Worm (Caenorhabditis elegans) whole organism, midembryonic: Measurements from ENCODE around the gene T28C12.1.

ENCODE experiments used
- T22C8.4 ChIP-seq: fragments of 200-800 bp; sonication (Bioruptor generic); IDR thresholded peaks from 2 replicates; pipeline ENCODE4 v1.3.6; 2022; ENCODE audit warnings: missing genetic modification characterization, missing compliant biosample characterization
- cog-1 ChIP-seq: sonication (generic microtip); optimal IDR thresholded peaks from 2 replicates; lab custom pipeline; 2016; ENCODE audit warnings: missing genetic modification characterization, missing compliant biosample characterization
- flt-1 ChIP-seq: fragments of 200-800 bp; sonication (Bioruptor generic); IDR thresholded peaks from 2 replicates; pipeline ENCODE4 v1.3.6; 2022; ENCODE audit warnings: missing genetic modification characterization, missing compliant biosample characterization
- klf-2 ChIP-seq: fragments of 200-800 bp; sonication (Bioruptor generic); conservative IDR thresholded peaks from 2 replicates; pipeline ENCODE4 v1.3.6; 2022; ENCODE audit warnings: missing genetic modification reagents, missing genetic modification characterization, missing compliant biosample characterization
- med-1 ChIP-seq: sonication (generic microtip); optimal IDR thresholded peaks from 2 replicates; lab custom pipeline; 2017; ENCODE audit warnings: missing genetic modification characterization, mild to moderate bottlenecking, missing compliant biosample characterization, antibody characterized with exemption, missing genetic modification reagents; ENCODE audit not compliant: insufficient read depth
- ref-1 ChIP-seq: fragments of 200-800 bp; sonication (Bioruptor generic); conservative IDR thresholded peaks from 2 replicates; pipeline ENCODE4 v1.3.6; 2022; ENCODE audit warnings: missing genetic modification reagents, missing genetic modification characterization, missing compliant biosample characterization
- tab-1 ChIP-seq: fragments of 200-800 bp; sonication (Bioruptor generic); IDR thresholded peaks from 2 replicates; pipeline ENCODE4 v1.3.6; 2022; ENCODE audit warnings: missing genetic modification characterization, missing compliant biosample characterization
- ztf-23 ChIP-seq: fragments of 200-800 bp; sonication (Bioruptor generic); IDR thresholded peaks from 2 replicates; pipeline ENCODE4 v1.3.6; 2022; ENCODE audit warnings: missing genetic modification reagents, missing genetic modification characterization, missing compliant biosample characterization
- ztf-29 ChIP-seq: fragments of 200-800 bp; sonication (Bioruptor generic); IDR thresholded peaks from 2 replicates; pipeline ENCODE4 v1.3.6; 2022; ENCODE audit warnings: missing genetic modification reagents, missing genetic modification characterization, missing compliant biosample characterization

Gene T28C12.1

ce11 chrV:6316632-6317031, 15.1 kb upstream of the T28C12.1 start, which contains the start of gene cest-24:
Gene cest-24, plus strand, starts transcription at chrV:6316932.
- TF ChIP-seq T22C8.4 (GFP tag; lab: Robert Waterston, UW) (no peak), ztf-29 (GFP tag; lab: Robert Waterston, UW) (no peak), tab-1 (GFP tag; lab: Robert Waterston, UW) (no peak), flt-1 (GFP tag; lab: Robert Waterston, UW) (no peak)

- TF ChIP-seq cog-1 (tag; lab: Kevin White, UChicago) (no peak), flt-1 (GFP tag; lab: Robert Waterston, UW) (no peak), tab-1 (GFP tag; lab: Robert Waterston, UW) (no peak), ztf-29 (GFP tag; lab: Robert Waterston, UW) (no peak)
Observed at ce11 chrV:6317928-6318327, 13.8 kb upstream of the T28C12.1 start.

ce11 chrV:6319358-6319757, 12.3 kb upstream of the T28C12.1 start:
- TF ChIP-seq ztf-23 (GFP tag; lab: Robert Waterston, UW) (no peak), flt-1 (GFP tag; lab: Robert Waterston, UW) (no peak), med-1 (GFP tag; lab: Kevin White, UChicago) (no peak), tab-1 (GFP tag; lab: Robert Waterston, UW) (no peak), ztf-29 (GFP tag; lab: Robert Waterston, UW) (no peak)

- no peak for TF ChIP-seq med-1 (GFP tag; lab: Kevin White, UChicago)
- TF ChIP-seq ztf-29 (GFP tag; lab: Robert Waterston, UW) = no peak
- TF ChIP-seq tab-1 (GFP tag; lab: Robert Waterston, UW) = no peak
- TF ChIP-seq flt-1 (GFP tag; lab: Robert Waterston, UW) = no peak
- no peak for TF ChIP-seq T22C8.4 (GFP tag; lab: Robert Waterston, UW)
Observed at ce11 chrV:6321280-6321679, 10.4 kb upstream of the T28C12.1 start.

ce11 chrV:6321733-6322198, 9.9 kb upstream of the T28C12.1 start, which contains the start of gene T28C12.15:
Gene T28C12.15, minus strand, starts transcription at chrV:6321783.
- no peak for TF ChIP-seq med-1 (GFP tag; lab: Kevin White, UChicago)
- no peak for TF ChIP-seq ztf-23 (GFP tag; lab: Robert Waterston, UW)
- TF ChIP-seq tab-1 (GFP tag; lab: Robert Waterston, UW) = no peak

ce11 chrV:6322749-6323367, 8.8 kb upstream of the T28C12.1 start:
- TF ChIP-seq ref-1 (GFP tag; lab: Robert Waterston, UW) (no peak), T22C8.4 (GFP tag; lab: Robert Waterston, UW) (no peak), med-1 (GFP tag; lab: Kevin White, UChicago) (no peak), flt-1 (GFP tag; lab: Robert Waterston, UW) (no peak), tab-1 (GFP tag; lab: Robert Waterston, UW) (no peak), ztf-29 (GFP tag; lab: Robert Waterston, UW) (no peak), cog-1 (tag; lab: Kevin White, UChicago) (no peak), klf-2 (GFP tag; lab: Robert Waterston, UW) (no peak), ztf-23 (GFP tag; lab: Robert Waterston, UW) (no peak)

- TF ChIP-seq klf-2 (GFP tag; lab: Robert Waterston, UW) (no peak), ztf-29 (GFP tag; lab: Robert Waterston, UW) (no peak), ztf-23 (GFP tag; lab: Robert Waterston, UW) (no peak), ref-1 (GFP tag; lab: Robert Waterston, UW) (no peak), flt-1 (GFP tag; lab: Robert Waterston, UW) (no peak), T22C8.4 (GFP tag; lab: Robert Waterston, UW) (no peak), cog-1 (tag; lab: Kevin White, UChicago) (no peak), tab-1 (GFP tag; lab: Robert Waterston, UW) (no peak), med-1 (GFP tag; lab: Kevin White, UChicago) (no peak)
Observed at ce11 chrV:6323602-6324001, 8.1 kb upstream of the T28C12.1 start.

- no peak for TF ChIP-seq med-1 (GFP tag; lab: Kevin White, UChicago)
- no peak for TF ChIP-seq flt-1 (GFP tag; lab: Robert Waterston, UW)
- no peak for TF ChIP-seq ref-1 (GFP tag; lab: Robert Waterston, UW)
- TF ChIP-seq ztf-23 (GFP tag; lab: Robert Waterston, UW) = no peak
Observed at ce11 chrV:6326394-6326793, 5.3 kb upstream of the T28C12.1 start.

ce11 chrV:6326980-6327379, 4.7 kb upstream of the T28C12.1 start, which contains the start of gene fbxa-202:
Gene fbxa-202, plus strand, starts transcription at chrV:6327280.
- no peak for TF ChIP-seq klf-2 (GFP tag; lab: Robert Waterston, UW)

ce11 chrV:6328897-6329296, 2.8 kb upstream of the T28C12.1 start, which contains the start of gene T28C12.2:
Gene T28C12.2, plus strand, starts transcription at chrV:6329197.
- no peak for TF ChIP-seq klf-2 (GFP tag; lab: Robert Waterston, UW)
- TF ChIP-seq T22C8.4 (GFP tag; lab: Robert Waterston, UW) = no peak
- no peak for TF ChIP-seq cog-1 (tag; lab: Kevin White, UChicago)
- TF ChIP-seq ref-1 (GFP tag; lab: Robert Waterston, UW) = no peak
